Worm (Caenorhabditis elegans): ENCODE measurements around the gene col-38.

Gene col-38

DNA sequence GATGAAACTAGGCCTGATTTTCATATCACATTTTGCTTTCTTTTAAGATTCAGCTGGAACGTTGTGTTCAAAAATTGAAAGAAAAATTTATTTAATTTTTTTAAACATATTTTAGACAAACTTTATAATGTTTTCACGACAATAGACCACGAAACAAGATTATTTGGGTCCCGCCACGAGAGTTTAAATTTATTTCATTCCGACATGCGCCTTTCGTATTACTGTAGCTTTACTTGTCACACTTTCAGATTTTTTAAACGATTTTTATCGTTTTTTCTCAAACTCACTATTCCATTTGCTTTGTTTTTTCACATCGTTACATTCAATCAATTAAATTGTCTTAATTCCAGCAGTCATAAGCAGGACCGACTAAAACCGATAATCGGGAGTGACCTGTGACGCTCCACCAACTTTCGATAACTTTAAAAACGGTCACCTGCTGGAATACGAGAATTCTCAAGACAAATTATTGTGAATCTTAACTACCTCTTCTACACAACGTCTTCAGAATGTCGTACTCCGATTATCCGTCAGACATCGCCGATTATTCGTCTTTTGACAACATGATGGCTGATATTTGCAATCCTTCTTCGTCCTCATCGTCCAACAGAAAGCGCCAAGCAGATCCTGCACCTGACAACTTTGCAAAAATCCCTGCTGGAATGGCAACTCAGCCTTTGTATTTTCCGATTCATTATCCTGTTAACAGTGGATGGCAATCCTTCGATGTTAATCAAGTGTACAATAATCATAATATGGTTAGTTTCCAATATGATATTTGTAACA lies 25.1 kb upstream of the col-38 start, which contains the start of gene aptf-3:
TSS of gene aptf-3 (plus strand) at position 351 of the 786 bp plus-strand sequence.
- no peak for TF ChIP-seq W03F9.2 (tag; optimal IDR thresholded peaks at IDR 0.05)
- no peak for TF ChIP-seq him-1 (tag; optimal IDR thresholded peaks at IDR 0.05)
- no peak for TF ChIP-seq dao-5 (tag; optimal IDR thresholded peaks at IDR 0.05)

DNA sequence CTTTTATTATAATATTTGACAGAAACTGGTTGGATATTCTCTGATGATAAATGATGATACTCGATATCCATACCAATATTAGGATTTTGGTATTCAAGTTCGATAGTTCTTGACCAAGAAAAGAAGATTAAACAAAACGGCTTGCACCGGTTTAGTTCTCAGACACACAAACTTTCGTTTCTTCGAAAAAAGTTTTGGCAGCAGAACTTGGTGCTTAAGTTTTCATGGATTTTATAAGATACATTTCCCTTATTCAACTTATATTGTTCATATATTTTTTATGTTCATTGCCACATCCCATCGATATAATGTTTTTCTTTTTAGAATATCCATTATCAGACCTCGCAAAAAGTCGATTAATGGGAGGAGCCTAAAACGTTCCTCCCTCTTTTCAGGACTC lies 21.8 kb upstream of the col-38 start, which contains the start of gene aptf-4:
TSS of gene aptf-4 (plus strand) at position 301 of the 400 bp plus-strand sequence.
- no peak for TF ChIP-seq dao-5 (tag; optimal IDR thresholded peaks at IDR 0.05)
- TF ChIP-seq him-1 (tag; optimal IDR thresholded peaks at IDR 0.05): no peak
- no peak for TF ChIP-seq W03F9.2 (tag; optimal IDR thresholded peaks at IDR 0.05)

DNA sequence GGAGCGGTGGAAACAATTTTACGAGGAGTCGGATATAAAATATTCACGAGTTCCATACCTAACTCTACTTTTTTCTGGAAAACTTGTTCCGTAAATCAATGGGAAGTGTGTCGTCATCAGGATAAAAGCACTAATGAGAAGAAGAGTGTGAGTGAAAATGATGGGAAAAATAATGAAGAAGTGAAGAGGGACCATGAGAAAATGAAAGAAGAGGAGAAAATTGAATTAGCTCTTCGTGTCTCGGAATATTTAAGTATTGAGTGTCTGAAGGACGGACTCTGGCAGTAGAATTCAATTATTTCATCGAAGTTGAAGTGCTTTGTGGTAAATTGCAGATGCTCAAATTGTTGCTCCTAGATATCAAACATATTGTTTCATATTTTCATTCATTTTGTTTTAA lies 20.3 kb upstream of the col-38 start:
- TF ChIP-seq W03F9.2 (tag; optimal IDR thresholded peaks at IDR 0.05) (no peak), dao-5 (tag; optimal IDR thresholded peaks at IDR 0.05) (no peak)

DNA sequence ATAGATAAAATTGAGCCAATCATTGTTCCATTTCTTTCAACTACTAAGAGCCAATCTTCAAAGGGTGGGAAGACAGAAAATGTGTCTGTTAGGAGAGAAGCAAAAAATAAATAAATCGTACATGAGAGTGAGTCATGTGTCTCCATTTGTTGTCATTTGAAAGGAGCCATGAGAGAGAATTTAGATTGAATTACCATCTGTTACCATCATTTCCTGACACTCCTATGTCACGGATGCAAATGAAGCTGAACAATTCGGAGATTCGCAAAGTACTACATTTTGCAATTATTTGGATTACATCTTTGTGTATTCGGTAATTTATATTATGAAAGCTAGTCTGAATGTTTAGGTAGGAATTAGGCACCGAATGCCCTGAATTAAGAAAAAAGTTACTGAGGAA lies 19.6 kb upstream of the col-38 start:
- TF ChIP-seq W03F9.2 (tag; optimal IDR thresholded peaks at IDR 0.05): no peak
- no peak for TF ChIP-seq him-1 (tag; optimal IDR thresholded peaks at IDR 0.05)
- no peak for TF ChIP-seq dao-5 (tag; optimal IDR thresholded peaks at IDR 0.05)

DNA sequence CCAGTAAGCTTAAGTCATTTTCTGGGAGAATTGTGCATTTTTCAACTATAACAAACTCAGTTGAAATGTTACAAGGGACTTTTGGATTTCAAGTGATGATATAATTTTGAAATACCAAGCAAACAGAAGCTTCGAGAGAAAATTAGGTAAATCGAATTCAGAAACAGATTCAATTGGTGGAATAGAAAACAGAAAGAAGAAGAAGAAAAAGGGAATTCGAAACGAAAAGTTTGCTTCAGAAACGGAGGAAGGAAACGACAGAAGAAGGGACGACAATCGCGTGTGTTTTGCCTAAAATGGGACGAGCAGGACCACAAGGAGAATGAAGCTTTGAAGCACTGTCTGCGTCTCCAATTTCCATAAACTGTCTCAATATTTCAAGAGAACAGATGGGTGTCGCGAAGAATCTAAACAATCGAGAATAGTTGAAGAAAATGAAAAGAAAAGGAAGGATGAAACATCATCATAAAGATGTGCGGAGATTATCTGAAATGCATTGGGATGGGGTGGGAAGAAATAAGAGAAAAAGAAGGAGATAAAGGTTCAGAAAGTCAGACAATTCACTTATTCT lies 18.9 kb upstream of the col-38 start:
- TF ChIP-seq dao-5 (tag; optimal IDR thresholded peaks at IDR 0.05) (no peak), him-1 (tag; optimal IDR thresholded peaks at IDR 0.05) (no peak), W03F9.2 (tag; optimal IDR thresholded peaks at IDR 0.05) (no peak)

DNA sequence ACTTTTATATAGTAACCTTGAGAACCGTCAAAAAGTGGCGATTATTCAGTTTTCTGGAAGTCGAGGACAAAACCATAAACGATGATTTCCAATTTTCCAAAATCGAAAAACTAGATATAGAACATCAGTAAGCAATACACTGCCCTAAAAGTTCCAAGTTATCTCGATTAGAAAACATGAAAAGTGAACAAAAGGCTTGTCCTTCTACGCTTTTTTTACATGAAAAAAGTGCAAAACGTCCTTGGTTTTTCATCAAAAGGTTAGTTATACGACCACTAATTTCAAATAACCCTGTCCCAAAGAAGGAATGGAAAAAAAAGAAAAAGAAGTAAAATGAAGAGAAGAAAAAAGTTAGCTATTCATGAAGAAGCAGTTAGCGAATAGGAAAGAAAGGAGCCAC lies 17.0 kb upstream of the col-38 start:
- TF ChIP-seq W03F9.2 (tag; optimal IDR thresholded peaks at IDR 0.05): no peak
- no peak for TF ChIP-seq him-1 (tag; optimal IDR thresholded peaks at IDR 0.05)
- TF ChIP-seq dao-5 (tag; optimal IDR thresholded peaks at IDR 0.05): no peak

DNA sequence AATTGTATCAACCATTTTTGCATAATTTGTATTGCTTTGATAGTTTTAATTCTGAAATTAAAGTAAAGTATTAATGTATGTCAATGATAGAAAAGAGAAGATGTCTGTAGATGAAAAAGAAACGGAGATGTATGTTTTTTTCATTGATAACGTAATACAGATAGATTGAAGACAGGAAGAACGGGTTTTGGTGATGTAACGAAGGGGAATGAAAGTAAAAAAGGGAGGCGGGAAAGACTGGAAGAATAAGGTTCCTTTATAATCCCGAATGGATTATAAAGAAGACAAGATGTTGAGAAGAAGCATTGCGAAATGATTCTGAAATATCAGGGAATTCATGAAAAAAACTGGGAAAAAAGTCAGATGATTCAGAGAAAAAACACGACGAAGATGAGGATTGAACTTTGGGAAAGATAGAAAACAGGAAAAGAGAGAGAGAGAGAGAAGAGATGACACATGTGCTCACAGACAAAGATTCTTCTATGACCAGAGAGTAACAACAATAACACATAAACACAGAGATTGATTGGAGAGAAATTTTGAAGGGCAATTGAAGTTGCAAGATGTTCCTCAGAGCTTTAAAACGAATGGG lies 16.2 kb upstream of the col-38 start, which contains the start of gene F54C9.11:
TSS of gene F54C9.11 (minus strand) at position 51 of the 592 bp plus-strand sequence.
- TF ChIP-seq dao-5 (tag; optimal IDR thresholded peaks at IDR 0.05) (no peak), W03F9.2 (tag; optimal IDR thresholded peaks at IDR 0.05) (no peak), him-1 (tag; optimal IDR thresholded peaks at IDR 0.05) (no peak)

DNA sequence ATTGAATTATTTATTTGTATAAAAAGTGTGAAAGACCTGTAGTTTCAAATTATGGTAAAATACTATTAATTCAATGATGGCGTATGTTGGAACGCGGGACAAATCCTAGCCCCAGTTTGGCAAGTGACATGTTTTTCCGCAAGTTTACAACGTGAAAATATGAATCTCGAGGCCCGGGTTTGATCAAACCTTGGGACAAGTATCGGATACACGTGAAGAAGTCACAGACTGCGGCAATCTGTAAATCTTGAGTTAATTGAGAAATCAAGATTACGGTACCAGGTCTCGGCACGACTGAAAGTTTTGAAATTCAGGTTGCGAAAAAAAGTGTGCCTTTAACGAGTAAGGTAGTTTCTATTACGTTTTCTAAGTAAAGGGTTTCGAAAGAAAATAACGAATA lies 14.1 kb upstream of the col-38 start:
- no peak for TF ChIP-seq W03F9.2 (tag; optimal IDR thresholded peaks at IDR 0.05)
- TF ChIP-seq dao-5 (tag; optimal IDR thresholded peaks at IDR 0.05): no peak
- no peak for TF ChIP-seq him-1 (tag; optimal IDR thresholded peaks at IDR 0.05)

DNA sequence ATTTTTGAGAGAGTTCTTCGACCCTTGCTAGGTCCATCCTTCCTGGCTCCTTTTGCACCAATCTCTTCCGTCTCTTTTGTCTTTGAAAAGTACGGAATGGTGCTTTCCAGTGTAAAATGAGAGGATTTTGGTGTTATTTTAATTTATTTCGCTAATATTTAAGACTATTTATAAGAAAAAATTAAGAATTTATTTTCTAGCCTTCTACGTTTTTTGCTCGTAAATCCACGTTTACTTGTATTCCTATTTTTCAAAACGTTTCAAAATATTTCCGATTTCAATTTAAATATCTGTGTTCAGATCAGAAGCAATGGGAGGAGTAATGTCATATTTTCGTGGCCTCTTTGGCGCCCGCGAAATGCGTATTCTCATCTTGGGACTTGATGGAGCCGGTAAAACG lies 12.8 kb upstream of the col-38 start, which contains the start of gene arl-1:
TSS of gene arl-1 (plus strand) at position 301 of the 400 bp plus-strand sequence.
- TF ChIP-seq dao-5 (tag; optimal IDR thresholded peaks at IDR 0.05) (no peak), him-1 (tag; optimal IDR thresholded peaks at IDR 0.05) (no peak), W03F9.2 (tag; optimal IDR thresholded peaks at IDR 0.05) (no peak)

DNA sequence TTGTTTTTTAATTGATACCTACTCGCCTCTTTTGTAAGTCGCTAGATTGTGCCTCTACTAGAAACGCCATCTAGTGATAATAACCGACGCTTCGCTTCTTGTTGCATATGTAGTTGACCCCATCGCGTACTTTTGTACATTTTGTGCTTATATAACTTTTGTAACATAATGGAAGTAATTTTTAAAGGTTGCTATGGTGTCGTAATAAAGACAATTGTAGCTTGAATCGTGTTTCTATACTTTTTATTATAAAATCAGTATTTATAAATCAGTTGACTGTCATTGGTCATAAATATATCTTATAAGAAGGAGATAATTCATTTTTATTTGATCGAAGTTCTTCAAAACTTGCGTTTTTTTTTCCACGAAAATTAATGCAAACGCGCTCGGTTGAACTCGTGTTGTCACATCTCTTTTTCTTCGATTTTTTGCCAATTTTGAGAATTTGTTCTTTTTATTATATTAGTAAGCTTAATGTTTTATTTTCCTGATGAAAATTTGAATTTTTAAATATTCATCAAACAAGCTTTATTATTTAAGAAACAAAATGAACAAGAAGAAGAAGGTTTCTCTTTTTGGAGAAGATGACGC lies 8.7 kb upstream of the col-38 start, which contains the start of gene F54C9.9:
TSS of gene F54C9.9 (plus strand) at position 541 of the 591 bp plus-strand sequence.
- TF ChIP-seq dao-5 (tag; optimal IDR thresholded peaks at IDR 0.05) (no peak), W03F9.2 (tag; optimal IDR thresholded peaks at IDR 0.05) (no peak), him-1 (tag; optimal IDR thresholded peaks at IDR 0.05) (no peak)

DNA sequence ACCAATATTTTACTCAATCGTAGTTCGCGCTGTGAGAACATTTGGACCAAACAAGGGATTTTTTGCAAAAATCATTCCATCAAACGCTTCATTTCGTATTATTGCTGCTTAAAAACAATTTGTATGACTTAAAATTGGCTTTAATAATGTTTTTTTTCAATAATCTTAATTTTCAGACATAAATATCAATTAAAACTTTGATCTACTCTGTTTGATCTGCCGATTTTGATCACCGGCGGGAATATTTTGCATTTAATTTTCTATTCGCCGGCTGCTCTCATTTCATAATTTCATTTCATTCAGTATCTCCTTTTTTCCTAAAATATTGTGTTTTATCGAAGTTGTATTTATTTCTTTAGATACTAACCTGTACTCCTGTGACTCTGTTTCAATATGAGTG lies 6.3 kb upstream of the col-38 start, which contains the start of gene puf-5:
TSS of gene puf-5 (plus strand) at position 358 of the 400 bp plus-strand sequence.
- TF ChIP-seq W03F9.2 (tag; optimal IDR thresholded peaks at IDR 0.05) (no peak), dao-5 (tag; optimal IDR thresholded peaks at IDR 0.05) (no peak), him-1 (tag; optimal IDR thresholded peaks at IDR 0.05) (no peak)

DNA sequence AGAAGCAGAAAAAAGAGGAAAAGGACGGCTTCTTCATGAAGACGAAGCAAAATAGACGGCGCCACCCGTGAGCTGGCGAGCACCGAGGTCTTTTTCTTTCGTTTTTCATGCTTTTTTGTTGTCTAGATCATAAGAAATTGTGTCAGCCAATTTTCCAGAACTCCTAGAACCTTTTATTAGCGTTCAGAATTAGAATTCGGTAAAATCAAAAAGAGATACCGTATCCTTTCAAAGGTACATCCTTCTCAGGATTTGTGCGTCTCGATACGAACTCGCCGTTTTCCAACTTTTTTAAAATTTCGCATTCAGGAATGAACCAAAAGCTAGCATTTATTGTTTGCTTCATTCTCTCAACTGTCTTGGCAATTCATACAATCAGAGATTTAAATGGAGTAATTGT lies 4.2 kb upstream of the col-38 start, which contains the start of gene F54C9.7:
TSS of gene F54C9.7 (plus strand) at position 301 of the 400 bp plus-strand sequence.
- TF ChIP-seq dao-5 (tag; optimal IDR thresholded peaks at IDR 0.05): no peak
- TF ChIP-seq him-1 (tag; optimal IDR thresholded peaks at IDR 0.05): no peak
- TF ChIP-seq W03F9.2 (tag; optimal IDR thresholded peaks at IDR 0.05): no peak

DNA sequence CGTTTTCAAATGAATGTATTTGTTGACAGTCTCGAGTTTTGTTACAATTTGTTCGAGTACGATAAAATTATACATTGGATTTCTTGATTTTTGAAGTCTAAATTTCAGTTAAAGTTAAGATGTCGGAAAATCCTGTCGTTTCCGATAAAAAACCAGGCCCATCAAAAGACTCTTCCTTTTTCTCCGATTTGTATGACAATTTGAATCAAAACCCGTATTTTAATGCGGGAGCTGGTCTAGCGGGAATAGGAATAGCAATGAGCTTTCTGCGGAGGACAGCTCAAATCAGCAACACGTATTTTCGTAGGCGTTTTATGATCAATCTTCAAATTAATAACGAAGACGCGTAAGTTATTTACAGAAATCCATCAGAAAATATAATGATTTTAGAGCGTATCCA lies 2.1 kb upstream of the col-38 start, which contains the start of gene bcs-1:
TSS of gene bcs-1 (plus strand) at position 109 of the 400 bp plus-strand sequence.
- TF ChIP-seq him-1 (tag; optimal IDR thresholded peaks at IDR 0.05): no peak
- TF ChIP-seq W03F9.2 (tag; optimal IDR thresholded peaks at IDR 0.05): no peak
- no peak for TF ChIP-seq dao-5 (tag; optimal IDR thresholded peaks at IDR 0.05)
